Worm (Caenorhabditis elegans): ENCODE measurements around the gene C02H6.1.

The C02H6.1 gene

ce11 chrV:7343522-7343921 is 46.1 kb downstream of the C02H6.1 start, which contains the start of gene srh-244:
Gene srh-244 (plus strand): TSS chrV:7343822.
- TF ChIP-seq C34F6.9 (tag; optimal IDR thresholded peaks at IDR 0.05): no peak
- no peak for TF ChIP-seq unc-39 (tag; optimal IDR thresholded peaks at IDR 0.05)
- TF ChIP-seq alr-1 (tag; optimal IDR thresholded peaks at IDR 0.05): no peak
- no peak for TF ChIP-seq gmeb-1 (tag; optimal IDR thresholded peaks at IDR 0.05)
- no peak for TF ChIP-seq sem-4 (tag; optimal IDR thresholded peaks at IDR 0.05)
- TF ChIP-seq zag-1 (tag; optimal IDR thresholded peaks at IDR 0.05): no peak
- no peak for TF ChIP-seq sma-3 (GFP tag; optimal IDR thresholded peaks at IDR 0.05)
- TF ChIP-seq elt-3 (tag; optimal IDR thresholded peaks at IDR 0.05): no peak
- TF ChIP-seq nhr-6 (tag; optimal IDR thresholded peaks at IDR 0.05): no peak
- no peak for TF ChIP-seq egl-27 (tag; optimal IDR thresholded peaks at IDR 0.05)

- TF ChIP-seq sma-9 (GFP tag; optimal IDR thresholded peaks at IDR 0.05) (peak; percentile 37), sma-9 (tag; optimal IDR thresholded peaks at IDR 0.05) (no peak), dmd-4 (tag; optimal IDR thresholded peaks at IDR 0.05) (no peak)
These were observed 47.7 kb downstream of the C02H6.1 start, which contains the start of the genes nhr-263 and nhr-148 for ce11 chrV:7341942-7342341. Gene nhr-263 (minus strand): TSS chrV:7342042. Gene nhr-148 (plus strand): TSS chrV:7342156.

- TF ChIP-seq peb-1 (tag; optimal IDR thresholded peaks at IDR 0.05) (no peak), lin-11 (tag; optimal IDR thresholded peaks at IDR 0.05) (no peak), ama-1 (optimal IDR thresholded peaks at IDR 0.05) (no peak), nhr-10 (tag; optimal IDR thresholded peaks at IDR 0.05) (no peak), lin-13 (GFP tag; optimal IDR thresholded peaks at IDR 0.05) (no peak), lin-39 (tag; optimal IDR thresholded peaks at IDR 0.05) (no peak), snpc-4 (tag; optimal IDR thresholded peaks at IDR 0.05) (no peak), unc-39 (tag; optimal IDR thresholded peaks at IDR 0.05) (no peak), skn-1 (tag; optimal IDR thresholded peaks at IDR 0.05) (no peak)
These were observed 49.8 kb downstream of the C02H6.1 start, which contains the start of gene srh-187 for ce11 chrV:7339831-7340230. Gene srh-187 (minus strand): TSS chrV:7339931.

Measured in whole organism, L2 larva.